Worm (Caenorhabditis elegans): ENCODE results near the gene atn-1.
A peak's percentile ranks its signal among the peaks of the same experiment; 100 is the strongest.

atn-1 gene

DNA sequence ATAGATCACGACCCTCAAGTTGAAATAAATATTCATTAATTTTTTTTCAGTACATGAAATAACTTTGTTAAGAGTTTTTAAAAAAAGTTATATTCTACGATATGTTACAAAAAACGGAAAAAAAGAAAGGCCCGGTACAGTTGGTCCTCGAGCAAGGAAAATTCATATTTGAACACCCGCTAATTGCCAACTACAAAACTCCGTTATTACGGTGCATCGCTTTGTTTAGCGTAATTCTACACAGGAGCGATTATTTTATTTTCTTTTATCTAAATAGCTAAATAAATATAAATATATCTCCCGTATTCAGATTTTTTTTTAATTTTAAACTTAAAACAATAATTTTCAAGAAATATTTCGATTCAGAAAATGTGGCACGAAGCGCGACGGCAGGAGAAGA lies 27.8 kb upstream of the atn-1 start, which contains the start of gene F28C1.1:
TSS of gene F28C1.1 (plus strand) at position 365 of the 400 bp plus-strand sequence.
- no peak for TF ChIP-seq elt-1 (tag; optimal IDR thresholded peaks at IDR 0.05)
- TF ChIP-seq pha-4 (tag; optimal IDR thresholded peaks at IDR 0.05), result peak; percentile 33
- TF ChIP-seq nhr-43 (tag; optimal IDR thresholded peaks at IDR 0.05; ENCODE audit: poor library complexity, severe bottlenecking), result no peak
- TF ChIP-seq nhr-23 (tag; optimal IDR thresholded peaks at IDR 0.05), result no peak
- no peak for TF ChIP-seq ceh-28 (tag; optimal IDR thresholded peaks at IDR 0.05)
- no peak for TF ChIP-seq nhr-76 (tag; optimal IDR thresholded peaks at IDR 0.05)
- no peak for TF ChIP-seq elt-3 (tag; optimal IDR thresholded peaks at IDR 0.05)
- peak; percentile 66 for TF ChIP-seq R02D3.7 (tag; optimal IDR thresholded peaks at IDR 0.05)
- TF ChIP-seq aly-2 (tag; optimal IDR thresholded peaks at IDR 0.05), result no peak
- no peak for TF ChIP-seq nhr-25 (tag; optimal IDR thresholded peaks at IDR 0.05)
- no peak for TF ChIP-seq pqm-1 (tag; optimal IDR thresholded peaks at IDR 0.05)
- TF ChIP-seq hmg-11 (tag; optimal IDR thresholded peaks at IDR 0.05), result no peak
- TF ChIP-seq elt-2 (tag; optimal IDR thresholded peaks at IDR 0.05), result no peak
- TF ChIP-seq sea-2 (GFP tag; optimal IDR thresholded peaks at IDR 0.05), result no peak
- no peak for TF ChIP-seq mdl-1 (tag; optimal IDR thresholded peaks at IDR 0.05)
- TF ChIP-seq snpc-4 (tag; optimal IDR thresholded peaks at IDR 0.05), result no peak
- no peak for TF ChIP-seq egl-27 (tag; optimal IDR thresholded peaks at IDR 0.05)
- no peak for TF ChIP-seq unc-62 (GFP tag; optimal IDR thresholded peaks at IDR 0.05)
- TF ChIP-seq nfya-1 (tag; optimal IDR thresholded peaks at IDR 0.05; ENCODE audit: insufficient read depth), result peak; percentile 46
- TF ChIP-seq ceh-82 (tag; optimal IDR thresholded peaks at IDR 0.05), result no peak
- no peak for TF ChIP-seq nhr-237 (tag; optimal IDR thresholded peaks at IDR 0.05)
- TF ChIP-seq lin-39 (tag; optimal IDR thresholded peaks at IDR 0.05), result no peak
- no peak for TF ChIP-seq lsy-12 (tag; optimal IDR thresholded peaks at IDR 0.05)
- no peak for TF ChIP-seq daf-12 (tag; optimal IDR thresholded peaks at IDR 0.05)
- TF ChIP-seq skn-1 (tag; optimal IDR thresholded peaks at IDR 0.05), result no peak
- no peak for TF ChIP-seq fos-1 (tag; optimal IDR thresholded peaks at IDR 0.05)

DNA sequence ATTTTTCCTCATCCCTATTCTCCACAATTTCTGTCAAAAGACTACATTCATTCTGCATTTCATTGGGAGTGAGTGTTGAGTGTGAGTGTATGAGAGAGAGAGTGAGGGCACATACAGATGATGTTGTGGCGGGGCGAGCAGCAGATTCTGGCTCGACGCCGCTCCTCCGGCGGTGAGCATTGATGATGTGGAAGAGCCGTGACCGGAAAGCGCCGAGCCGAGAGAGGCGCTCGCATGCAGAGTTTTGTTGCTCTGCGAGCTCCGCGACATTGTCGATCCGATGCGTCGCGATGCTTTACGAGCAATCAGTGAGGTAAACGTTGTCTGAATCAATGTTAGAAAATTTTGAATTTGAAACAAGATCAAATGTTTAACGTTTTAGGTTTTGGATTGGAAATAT lies 22.5 kb upstream of the atn-1 start:
- TF ChIP-seq ceh-82 (tag; optimal IDR thresholded peaks at IDR 0.05) (no peak), egl-5 (tag; optimal IDR thresholded peaks at IDR 0.05) (no peak), nfya-1 (tag; optimal IDR thresholded peaks at IDR 0.05; ENCODE audit: insufficient read depth) (peak; percentile 20), elt-2 (tag; optimal IDR thresholded peaks at IDR 0.05) (no peak)

DNA sequence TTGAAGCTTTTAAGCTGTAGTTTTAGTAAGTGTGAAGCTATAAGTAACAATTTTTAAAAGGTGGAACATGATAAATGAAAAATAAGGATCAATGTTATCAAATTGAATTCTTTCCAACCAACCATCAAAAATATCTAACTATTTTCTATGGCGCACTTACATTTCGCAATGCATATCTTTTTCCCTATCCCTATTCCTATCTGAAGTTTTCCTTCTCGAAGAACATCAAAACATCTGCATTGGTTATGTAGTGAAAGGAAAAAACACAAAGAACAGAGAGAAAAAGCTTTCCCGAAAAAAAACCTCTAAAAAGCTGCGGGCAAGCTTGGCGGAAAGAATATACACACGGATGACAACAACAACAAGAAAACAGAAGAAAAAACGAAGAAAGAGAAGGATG lies 17.6 kb upstream of the atn-1 start:
- TF ChIP-seq zag-1 (tag; optimal IDR thresholded peaks at IDR 0.05), result no peak
- peak; percentile 6 for TF ChIP-seq egl-5 (tag; optimal IDR thresholded peaks at IDR 0.05)

- TF ChIP-seq fkh-2 (tag; optimal IDR thresholded peaks at IDR 0.05), result no peak
- peak; percentile 27 for TF ChIP-seq pha-4 (tag; optimal IDR thresholded peaks at IDR 0.05)
- peak; percentile 19 for TF ChIP-seq nfya-1 (tag; optimal IDR thresholded peaks at IDR 0.05; ENCODE audit: insufficient read depth)
Observed at ce11 chrV:12462908-12463307, 15.3 kb upstream of the atn-1 start, which contains the start of gene egl-10. egl-10 (minus strand) TSS chrV:12463008.

ce11 chrV:12465399-12465798 lies 12.8 kb upstream of the atn-1 start:
- TF ChIP-seq nhr-11 (tag; optimal IDR thresholded peaks at IDR 0.05) (peak; percentile 26), R02D3.7 (tag; optimal IDR thresholded peaks at IDR 0.05) (peak; percentile 24), unc-39 (tag; optimal IDR thresholded peaks at IDR 0.05) (no peak), pqm-1 (tag; optimal IDR thresholded peaks at IDR 0.05) (no peak), tbx-2 (tag; optimal IDR thresholded peaks at IDR 0.05) (peak; percentile 81), ceh-28 (tag; optimal IDR thresholded peaks at IDR 0.05) (peak; percentile 72), nhr-43 (tag; optimal IDR thresholded peaks at IDR 0.05; ENCODE audit: poor library complexity, severe bottlenecking) (peak; percentile 49), sea-2 (GFP tag; optimal IDR thresholded peaks at IDR 0.05) (no peak), lin-39 (tag; optimal IDR thresholded peaks at IDR 0.05) (peak; percentile 81), nfya-1 (tag; optimal IDR thresholded peaks at IDR 0.05; ENCODE audit: insufficient read depth) (peak; percentile 76), snpc-4 (tag; optimal IDR thresholded peaks at IDR 0.05) (peak; percentile 75), lsy-12 (tag; optimal IDR thresholded peaks at IDR 0.05) (peak; percentile 69), ama-1 (optimal IDR thresholded peaks at IDR 0.05) (peak; percentile 32), lin-15B (tag; optimal IDR thresholded peaks at IDR 0.05) (peak; percentile 61), egl-5 (tag; optimal IDR thresholded peaks at IDR 0.05) (peak; percentile 83), pha-4 (tag; optimal IDR thresholded peaks at IDR 0.05) (peak; percentile 57), jun-1 (tag; optimal IDR thresholded peaks at IDR 0.05) (peak; percentile 48), fos-1 (tag; optimal IDR thresholded peaks at IDR 0.05) (no peak), ZK546.5 (tag; optimal IDR thresholded peaks at IDR 0.05) (no peak), fkh-10 (GFP tag; optimal IDR thresholded peaks at IDR 0.05) (peak; percentile 94), hmg-11 (tag; optimal IDR thresholded peaks at IDR 0.05) (peak; percentile 95), ztf-11 (tag; optimal IDR thresholded peaks at IDR 0.05) (no peak), ceh-9 (tag; optimal IDR thresholded peaks at IDR 0.05) (no peak), nhr-25 (tag; optimal IDR thresholded peaks at IDR 0.05) (peak; percentile 41), elt-1 (tag; optimal IDR thresholded peaks at IDR 0.05) (peak; percentile 34), nhr-23 (tag; optimal IDR thresholded peaks at IDR 0.05) (peak; percentile 82), ceh-82 (tag; optimal IDR thresholded peaks at IDR 0.05) (peak; percentile 58), zag-1 (tag; optimal IDR thresholded peaks at IDR 0.05) (peak; percentile 41)

Measured in whole organism, L3 larva.